Fruit fly (Drosophila melanogaster) whole organism, wandering third instar larva: ENCODE results near the gene Kap-alpha1.

ENCODE experiments used
- CG32264 ChIP-seq: fragments of 200-800 bp; sonication (Bioruptor generic); optimal IDR thresholded peaks from 2 replicates; lab custom pipeline; 2016; ENCODE audit warnings: missing biosample characterization, missing genetic modification characterization
- Dfd ChIP-seq: fragments of >200 bp; optimal IDR thresholded peaks from 2 replicates; lab custom pipeline; 2017; ENCODE audit warnings: missing biosample characterization, missing genetic modification characterization
- GATAd ChIP-seq: sonication (Bioruptor generic); optimal IDR thresholded peaks from 2 replicates; lab custom pipeline; 2016; ENCODE audit warnings: missing biosample characterization, missing genetic modification characterization
- Hr83 ChIP-seq: fragments of 200-300 bp; sonication (Bioruptor generic); optimal IDR thresholded peaks from 2 replicates; lab custom pipeline; 2016; ENCODE audit warnings: missing biosample characterization, mild to moderate bottlenecking, missing genetic modification characterization, moderate library complexity; ENCODE audit not compliant: poor library complexity, severe bottlenecking
- Mio ChIP-seq: sonication (Bioruptor generic); optimal IDR thresholded peaks from 2 replicates; lab custom pipeline; 2016; ENCODE audit warnings: missing biosample characterization, missing genetic modification characterization
- N ChIP-seq: fragments of >200 bp; optimal IDR thresholded peaks from 2 replicates; lab custom pipeline; 2018; ENCODE audit warnings: missing biosample characterization, missing external identifiers, missing genetic modification characterization
- OdsH ChIP-seq: fragments of 200-800 bp; sonication (Bioruptor generic); optimal IDR thresholded peaks from 2 replicates; lab custom pipeline; 2016; ENCODE audit warnings: missing biosample characterization, mild to moderate bottlenecking, missing genetic modification characterization
- Vsx2 ChIP-seq: fragments of 200-300, 225-300 bp; sonication (Bioruptor generic); optimal IDR thresholded peaks from 2 replicates; lab custom pipeline; 2018; ENCODE audit warnings: missing biosample characterization, missing genetic modification characterization; ENCODE audit not compliant: partially characterized antibody
- dmrt93B ChIP-seq: fragments of 200-800 bp; sonication (Bioruptor generic); optimal IDR thresholded peaks from 2 replicates; lab custom pipeline; 2018; ENCODE audit warnings: missing biosample characterization, mild to moderate bottlenecking, missing genetic modification characterization
- ey ChIP-seq: fragments of 200-800 bp; sonication (Bioruptor generic); optimal IDR thresholded peaks from 2 replicates; lab custom pipeline; 2016; ENCODE audit warnings: missing biosample characterization, missing genetic modification characterization
- foxo ChIP-seq, 2 experiments: fragments of 200-800 bp; sonication (Bioruptor generic); optimal IDR thresholded peaks; 2 replicates in 1 of 2; 3 replicates in 1 of 2; lab custom pipeline; 2016 to 2017; ENCODE audit warnings: missing biosample characterization in 2 of 2, missing genetic modification characterization in 2 of 2
- lola ChIP-seq: fragments of >200 bp; optimal IDR thresholded peaks from 2 replicates; lab custom pipeline; 2017; ENCODE audit warnings: missing biosample characterization, missing genetic modification characterization
- usp ChIP-seq: fragments of >200 bp; optimal IDR thresholded peaks from 2 replicates; lab custom pipeline; 2017; ENCODE audit warnings: missing biosample characterization, missing genetic modification characterization

DNA sequence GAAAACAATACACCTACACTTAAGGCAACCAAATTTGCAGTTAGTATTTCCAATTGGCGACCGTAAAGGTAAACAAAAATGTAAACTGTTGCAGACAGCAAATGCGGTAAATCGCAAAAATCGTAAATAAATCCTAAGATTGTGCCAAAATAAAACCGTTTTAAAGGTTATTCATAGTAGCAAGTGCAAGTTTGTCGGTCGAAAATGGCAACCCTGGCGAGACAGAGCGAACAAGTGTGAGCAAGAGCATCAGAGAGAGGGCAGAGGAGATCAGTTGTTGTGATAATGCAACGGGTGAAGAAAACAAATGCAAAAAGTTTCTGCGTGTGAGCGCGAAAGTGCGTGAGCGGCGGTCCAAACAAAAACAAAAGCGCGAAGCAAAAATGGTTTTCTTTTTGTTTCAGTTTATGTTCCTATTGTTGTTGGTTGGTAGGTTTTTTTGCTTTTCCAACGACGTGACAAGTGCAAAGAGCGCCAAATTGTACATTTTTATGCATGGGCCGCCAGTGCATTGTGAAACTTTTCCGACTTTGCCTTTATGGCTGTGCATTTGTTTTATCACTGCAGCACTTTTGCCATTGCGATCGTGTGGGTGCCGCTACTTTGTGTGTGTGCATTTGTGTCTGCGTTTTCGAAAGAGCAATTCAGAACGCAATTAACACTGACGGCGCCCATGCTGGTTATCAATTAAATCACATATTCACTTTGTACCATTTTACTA, 14.2 kb upstream of the Kap-alpha1 start:
- no peak for TF ChIP-seq Dfd (GFP tag; lab: Kevin White, UChicago)
- no peak for TF ChIP-seq Hr83 (GFP tag; lab: Kevin White, UChicago)
- TF ChIP-seq usp (GFP tag; lab: Kevin White, UChicago): no peak
- no peak for TF ChIP-seq Mio (GFP tag; lab: Kevin White, UChicago)
- TF ChIP-seq OdsH (GFP tag; lab: Kevin White, UChicago): no peak
- no peak for TF ChIP-seq lola
- TF ChIP-seq CG32264: no peak
- TF ChIP-seq GATAd (GFP tag; lab: Kevin White, UChicago): no peak
- no peak for TF ChIP-seq foxo (GFP tag; optimal IDR thresholded peaks at IDR 0.05; lab: Kevin White, UChicago)
- no peak for TF ChIP-seq Vsx2 (GFP tag; lab: Kevin White, UChicago)
- no peak for TF ChIP-seq dmrt93B (GFP tag; lab: Kevin White, UChicago)
- TF ChIP-seq ey: no peak
- TF ChIP-seq N: no peak
